Worm (Caenorhabditis elegans) whole organism, mixed stage, embryonic: Measurements from ENCODE around the gene cest-13.

Experiments used
- ceh-83 ChIP-seq: fragments of 200-800 bp; sonication (Bioruptor generic); optimal IDR thresholded peaks from 2 replicates; lab custom pipeline; 2018; ENCODE audit warnings: mild to moderate bottlenecking, missing genetic modification characterization, missing compliant biosample characterization
- cnd-1 ChIP-seq: fragments of 200-800 bp; sonication (Bioruptor generic); optimal IDR thresholded peaks from 2 replicates; lab custom pipeline; 2018; ENCODE audit warnings: mild to moderate bottlenecking, missing genetic modification characterization, missing compliant biosample characterization
- elt-3 ChIP-seq: fragments of 150-350 bp; optimal IDR thresholded peaks from 2 replicates; lab custom pipeline; 2014; ENCODE audit warnings: missing biosample characterization, missing genetic modification characterization
- lin-13 ChIP-seq: fragments of 150-350 bp; optimal IDR thresholded peaks from 2 replicates; lab custom pipeline; 2014; ENCODE audit warnings: missing biosample characterization, missing genetic modification characterization
- lsy-2 ChIP-seq: fragments of 150-350 bp; optimal IDR thresholded peaks from 2 replicates; lab custom pipeline; 2014; ENCODE audit warnings: missing biosample characterization, missing genetic modification characterization
- nhr-12 ChIP-seq: fragments of 150-350 bp; optimal IDR thresholded peaks from 2 replicates; lab custom pipeline; 2014; ENCODE audit warnings: missing biosample characterization, missing genetic modification characterization
- nhr-237 ChIP-seq: fragments of 150-350 bp; optimal IDR thresholded peaks from 2 replicates; lab custom pipeline; 2014; ENCODE audit warnings: missing biosample characterization, missing genetic modification characterization
- pha-4 ChIP-seq: fragments of 150-350 bp; optimal IDR thresholded peaks from 2 replicates; lab custom pipeline; 2018; ENCODE audit warnings: missing biosample characterization, missing genetic modification reagents, missing genetic modification characterization
- sem-2 ChIP-seq: fragments of 200-800 bp; sonication (Bioruptor generic); optimal IDR thresholded peaks from 2 replicates; lab custom pipeline; 2018; ENCODE audit warnings: mild to moderate bottlenecking, missing genetic modification characterization, missing compliant biosample characterization
- tbx-8 ChIP-seq: fragments of 200-800 bp; sonication (Bioruptor generic); optimal IDR thresholded peaks from 2 replicates; lab custom pipeline; 2018; ENCODE audit warnings: mild to moderate bottlenecking, missing genetic modification characterization, moderate library complexity, missing compliant biosample characterization
- unc-39 ChIP-seq: fragments of 150-350 bp; optimal IDR thresholded peaks from 2 replicates; lab custom pipeline; 2014; ENCODE audit warnings: missing biosample characterization, missing genetic modification characterization
- unc-62 ChIP-seq: fragments of 150-350 bp; optimal IDR thresholded peaks from 2 replicates; lab custom pipeline; 2014; ENCODE audit warnings: missing biosample characterization, missing genetic modification reagents, missing genetic modification characterization

DNA sequence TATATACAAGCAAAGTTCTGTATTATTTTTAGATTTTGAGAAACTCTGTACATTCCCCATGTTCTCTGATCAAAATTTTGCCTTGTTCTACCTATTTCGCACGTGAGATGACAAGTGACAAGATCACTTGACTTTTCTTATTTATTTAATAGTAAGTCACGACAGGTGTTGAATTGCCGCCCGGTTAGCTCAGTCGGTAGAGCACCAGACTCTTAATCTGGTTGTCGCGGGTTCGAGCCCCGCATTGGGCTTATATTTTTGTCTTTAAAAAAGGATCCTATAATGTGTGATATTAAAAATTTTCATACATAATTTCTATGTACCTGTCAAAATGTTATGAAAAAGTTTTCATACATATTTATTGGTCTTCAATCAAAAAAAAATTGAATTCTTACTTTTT, 45.3 kb upstream of the cest-13 start:
- TF ChIP-seq unc-39 (no peak), nhr-237 (tag; lab: Kevin White, UChicago) (no peak), lin-13 (tag; lab: Kevin White, UChicago) (no peak), tbx-8 (GFP tag; lab: Kevin White, UChicago) (no peak), pha-4 (tag; lab: Kevin White, UChicago) (no peak), nhr-12 (no peak), cnd-1 (tag; lab: Kevin White, UChicago) (no peak), sem-2 (no peak), lsy-2 (tag; lab: Kevin White, UChicago) (no peak), ceh-83 (GFP tag; lab: Kevin White, UChicago) (no peak), elt-3 (tag; lab: Kevin White, UChicago) (no peak), unc-62 (GFP tag; lab: Kevin White, UChicago) (no peak)
